Worm (Caenorhabditis elegans) whole organism, L3 larva: Measurements from ENCODE around the gene C44C1.6.

Experiments used
- ama-1 ChIP-seq: fragments of 150-350 bp; optimal IDR thresholded peaks from 2 replicates; lab custom pipeline; 2018
- ceh-28 ChIP-seq: fragments of 150-350 bp; optimal IDR thresholded peaks from 2 replicates; lab custom pipeline; 2014; ENCODE audit warnings: missing biosample characterization, missing genetic modification reagents, missing genetic modification characterization
- daf-12 ChIP-seq: fragments of 150-350 bp; optimal IDR thresholded peaks from 2 replicates; lab custom pipeline; 2014; ENCODE audit warnings: missing biosample characterization, missing genetic modification reagents, missing genetic modification characterization
- nhr-77 ChIP-seq: fragments of 150-350 bp; optimal IDR thresholded peaks from 2 replicates; lab custom pipeline; 2014; ENCODE audit warnings: missing biosample characterization, missing genetic modification characterization
- sea-2 ChIP-seq: fragments of 150-350 bp; sonication (generic microtip); optimal IDR thresholded peaks from 4 replicates; lab custom pipeline; 2014; ENCODE audit warnings: missing biosample characterization, missing genetic modification reagents, missing genetic modification characterization

DNA sequence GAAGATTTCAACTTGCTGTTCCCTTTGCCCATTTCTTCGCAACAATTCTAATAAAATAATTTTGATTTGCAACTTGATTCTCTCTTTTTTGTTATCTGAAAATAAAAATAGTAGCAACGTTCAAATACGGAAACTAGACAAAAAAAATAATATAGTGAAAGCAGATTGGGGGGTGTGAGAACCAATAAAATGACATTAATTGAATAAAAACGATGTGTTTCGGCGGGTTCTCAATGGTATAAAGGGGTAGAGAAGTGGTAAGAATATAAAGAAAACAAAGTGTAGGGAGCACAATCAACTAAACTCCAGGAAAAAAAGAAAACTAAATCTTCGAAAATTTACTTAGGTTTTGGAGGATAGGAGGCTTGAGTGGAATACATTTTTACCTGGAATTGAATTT, 6.9 kb downstream of the C44C1.6 start, which contains the start of gene ncs-1:
- TF ChIP-seq ama-1 (no peak), nhr-77 (tag; lab: Kevin White, UChicago) (no peak), daf-12 (no peak), sea-2 (GFP tag; lab: Kevin White, UChicago) (no peak), ceh-28 (no peak)
